Fruit fly (Drosophila melanogaster): ENCODE results near the gene obst-F.

The obst-F gene

dm6 chr3L:20201538-20201937 is at the start of gene obst-F:
Gene obst-F (minus strand): TSS chr3L:20201638.
- TF ChIP-seq Vsx2 (GFP tag; optimal IDR thresholded peaks at IDR 0.05; ENCODE audit: partially characterized antibody), result no peak
- TF ChIP-seq GATAd (GFP tag; optimal IDR thresholded peaks at IDR 0.05), result no peak
- TF ChIP-seq Rel (GFP tag; optimal IDR thresholded peaks at IDR 0.05), result no peak
- no peak for TF ChIP-seq Rel (tag; optimal IDR thresholded peaks at IDR 0.05)

- TF ChIP-seq jim (GFP tag; optimal IDR thresholded peaks at IDR 0.05), result no peak
- peak; percentile 82 for TF ChIP-seq sage (GFP tag; optimal IDR thresholded peaks at IDR 0.05)
- TF ChIP-seq CG9705 (GFP tag; optimal IDR thresholded peaks at IDR 0.05), result peak; percentile 67
- peak; percentile 85 for TF ChIP-seq dmrt93B (GFP tag; optimal IDR thresholded peaks at IDR 0.05)
- peak; percentile 81 for TF ChIP-seq tai (GFP tag; optimal IDR thresholded peaks at IDR 0.05)
- TF ChIP-seq GATAd (GFP tag; optimal IDR thresholded peaks at IDR 0.05), result peak; percentile 42
- no peak for TF ChIP-seq Myc (optimal IDR thresholded peaks at IDR 0.05)
- TF ChIP-seq Vsx2 (GFP tag; optimal IDR thresholded peaks at IDR 0.05; ENCODE audit: partially characterized antibody), result no peak
- peak; percentile 74 for TF ChIP-seq psq (GFP tag; optimal IDR thresholded peaks at IDR 0.05)
- TF ChIP-seq h (GFP tag; optimal IDR thresholded peaks at IDR 0.05), result peak; percentile 94
- peak; percentile 91 for TF ChIP-seq ey (GFP tag; optimal IDR thresholded peaks at IDR 0.05)
- no peak for TF ChIP-seq Abd-B (GFP tag; optimal IDR thresholded peaks at IDR 0.05)
- TF ChIP-seq HLH106 (tag; optimal IDR thresholded peaks at IDR 0.05), result peak; percentile 93
- no peak for TF ChIP-seq dsf (GFP tag; optimal IDR thresholded peaks at IDR 0.05; ENCODE audit: borderline replicate concordance)
- TF ChIP-seq woc (GFP tag; optimal IDR thresholded peaks at IDR 0.05), result peak; percentile 68
- peak; percentile 91 for TF ChIP-seq fru (GFP tag; optimal IDR thresholded peaks at IDR 0.05)
- no peak for TF ChIP-seq usp (GFP tag; optimal IDR thresholded peaks at IDR 0.05)
- TF ChIP-seq Hnf4 (GFP tag; optimal IDR thresholded peaks at IDR 0.05), result peak; percentile 88
- TF ChIP-seq dl (GFP tag; optimal IDR thresholded peaks at IDR 0.05; ENCODE audit: insufficient read depth in 1 of 2, partially characterized antibody in 2 of 2), result no peak
- no peak for TF ChIP-seq Hr78 (GFP tag; optimal IDR thresholded peaks at IDR 0.05)
- no peak for TF ChIP-seq N (GFP tag; optimal IDR thresholded peaks at IDR 0.05)
- TF ChIP-seq brk (GFP tag; optimal IDR thresholded peaks at IDR 0.05), result peak; percentile 67
- peak; percentile 30 to 93 for TF ChIP-seq foxo (GFP tag; optimal IDR thresholded peaks at IDR 0.05)
- TF ChIP-seq Dfd (GFP tag; optimal IDR thresholded peaks at IDR 0.05), result no peak
- peak; percentile 48 for TF ChIP-seq CrebA (GFP tag; optimal IDR thresholded peaks at IDR 0.05; ENCODE audit: borderline replicate concordance)
- TF ChIP-seq Sp1 (GFP tag; optimal IDR thresholded peaks at IDR 0.05), result peak; percentile 83
- no peak for TF ChIP-seq Dif (GFP tag; optimal IDR thresholded peaks at IDR 0.05; ENCODE audit: partially characterized antibody)
- peak; percentile 32 for TF ChIP-seq Jra (GFP tag; optimal IDR thresholded peaks at IDR 0.05)
- TF ChIP-seq Hr83 (GFP tag; optimal IDR thresholded peaks at IDR 0.05; ENCODE audit: poor library complexity, severe bottlenecking), result peak; percentile 6
- peak; percentile 86 for TF ChIP-seq br (GFP tag; optimal IDR thresholded peaks at IDR 0.05)
- no peak for TF ChIP-seq pan (optimal IDR thresholded peaks at IDR 0.05)
- no peak for TF ChIP-seq lola (GFP tag; optimal IDR thresholded peaks at IDR 0.05)
- peak; percentile 90 for TF ChIP-seq rgr (GFP tag; optimal IDR thresholded peaks at IDR 0.05)
- peak; percentile 27 for TF ChIP-seq Mio (GFP tag; optimal IDR thresholded peaks at IDR 0.05)
- peak; percentile 83 for TF ChIP-seq CG32264 (GFP tag; optimal IDR thresholded peaks at IDR 0.05)
- TF ChIP-seq OdsH (GFP tag; optimal IDR thresholded peaks at IDR 0.05), result peak; percentile 85
- peak; percentile 82 for TF ChIP-seq sv (GFP tag; optimal IDR thresholded peaks at IDR 0.05)
- no peak for TF ChIP-seq Rel (GFP tag; optimal IDR thresholded peaks at IDR 0.05)
- TF ChIP-seq Rel (tag; optimal IDR thresholded peaks at IDR 0.05), result peak; percentile 54
These were observed 46.2 kb upstream of the obst-F start, which contains the start of gene rdgC for dm6 chr3L:20247513-20248173. Gene rdgC (plus strand): TSS chr3L:20248080.
